Fruit fly (Drosophila melanogaster) whole organism, wandering third instar larva: ENCODE data around the gene phol.

Experiments
- CrebA ChIP-seq: fragments of 200-800 bp; sonication (Bioruptor generic); optimal IDR thresholded peaks from 2 replicates; lab custom pipeline; 2016; ENCODE audit warnings: missing biosample characterization, mild to moderate bottlenecking, missing genetic modification characterization, borderline replicate concordance
- Hr78 ChIP-seq: fragments of >200 bp; optimal IDR thresholded peaks from 2 replicates; lab custom pipeline; 2017; ENCODE audit warnings: missing biosample characterization, missing genetic modification characterization
- Mio ChIP-seq: sonication (Bioruptor generic); optimal IDR thresholded peaks from 2 replicates; lab custom pipeline; 2016; ENCODE audit warnings: missing biosample characterization, missing genetic modification characterization
- Rel ChIP-seq, 2 experiments: fragments of 200-800 bp; sonication (Bioruptor generic) in 1 of 2; optimal IDR thresholded peaks; 2 replicates in 1 of 2; 3 replicates in 1 of 2; lab custom pipeline; 2016 to 2019; ENCODE audit warnings: mild to moderate bottlenecking in 2 of 2, missing biosample characterization in 2 of 2, missing genetic modification characterization in 2 of 2, moderate library complexity in 1 of 2
- Vsx2 ChIP-seq: fragments of 200-300, 225-300 bp; sonication (Bioruptor generic); optimal IDR thresholded peaks from 2 replicates; lab custom pipeline; 2018; ENCODE audit warnings: missing biosample characterization, missing genetic modification characterization; ENCODE audit not compliant: partially characterized antibody
- dmrt93B ChIP-seq: fragments of 200-800 bp; sonication (Bioruptor generic); optimal IDR thresholded peaks from 2 replicates; lab custom pipeline; 2018; ENCODE audit warnings: missing biosample characterization, mild to moderate bottlenecking, missing genetic modification characterization
- h ChIP-seq: fragments of 200-800 bp; sonication (Bioruptor generic); optimal IDR thresholded peaks from 3 replicates; lab custom pipeline; 2016; ENCODE audit warnings: missing biosample characterization, mild to moderate bottlenecking, missing genetic modification characterization
- lola ChIP-seq: fragments of >200 bp; optimal IDR thresholded peaks from 2 replicates; lab custom pipeline; 2017; ENCODE audit warnings: missing biosample characterization, missing genetic modification characterization
- pan ChIP-seq: fragments of >200 bp; optimal IDR thresholded peaks from 2 replicates; lab custom pipeline; 2017
- psq ChIP-seq: fragments of 200-800 bp; sonication (Bioruptor generic); optimal IDR thresholded peaks from 3 replicates; lab custom pipeline; 2017; ENCODE audit warnings: missing biosample characterization, mild to moderate bottlenecking, missing genetic modification characterization, moderate library complexity
- sage ChIP-seq: fragments of 200-800 bp; sonication (Bioruptor generic); optimal IDR thresholded peaks from 2 replicates; lab custom pipeline; 2016; ENCODE audit warnings: missing biosample characterization, mild to moderate bottlenecking, missing genetic modification characterization
- usp ChIP-seq: fragments of >200 bp; optimal IDR thresholded peaks from 2 replicates; lab custom pipeline; 2017; ENCODE audit warnings: missing biosample characterization, missing genetic modification characterization
- woc ChIP-seq: sonication (Bioruptor generic); optimal IDR thresholded peaks from 2 replicates; lab custom pipeline; 2016; ENCODE audit warnings: missing biosample characterization, mild to moderate bottlenecking, missing genetic modification characterization

dm6 chr3L:9417288-9417687 lies 38.8 kb downstream of the phol start, which contains the start of gene CG3982:
- TF ChIP-seq Hr78 (GFP tag; lab: Kevin White, UChicago) (no peak), psq (no peak), h (GFP tag; lab: Kevin White, UChicago) (no peak), lola (GFP tag; lab: Kevin White, UChicago) (no peak), Rel (GFP tag; optimal IDR thresholded peaks at IDR 0.05; lab: Kevin White, UChicago) (no peak), Rel (tag; optimal IDR thresholded peaks at IDR 0.05; lab: Kevin White, UChicago) (no peak), CrebA (GFP tag; lab: Kevin White, UChicago) (no peak), dmrt93B (GFP tag; lab: Kevin White, UChicago) (no peak), Vsx2 (GFP tag; lab: Kevin White, UChicago) (no peak), pan (no peak), usp (GFP tag; lab: Kevin White, UChicago) (no peak), sage (GFP tag; lab: Kevin White, UChicago) (no peak), woc (GFP tag; lab: Kevin White, UChicago) (no peak), Mio (GFP tag; lab: Kevin White, UChicago) (no peak)
